Fruit fly (Drosophila melanogaster): ENCODE data around the gene PIG-H.
A peak's percentile ranks its signal among the peaks of the same experiment; 100 is the strongest.

PIG-H gene

DNA sequence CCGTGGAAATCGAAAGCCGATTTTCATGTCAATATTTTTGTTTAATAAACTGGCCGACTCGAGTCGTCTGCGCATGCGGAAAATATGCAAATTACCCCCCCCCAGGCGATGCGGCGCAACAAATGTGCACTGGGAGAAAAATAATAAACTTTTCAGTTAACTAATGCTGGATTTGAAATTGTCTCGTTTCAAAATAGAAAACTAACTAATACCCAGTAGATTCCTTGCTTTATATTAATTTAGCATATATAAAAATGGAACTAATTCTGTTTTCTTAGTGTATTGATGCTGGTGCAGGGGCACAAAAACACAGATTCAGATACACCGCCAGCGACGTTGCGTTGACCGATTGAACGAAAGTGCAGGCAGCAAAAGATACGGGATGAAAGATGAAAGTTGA lies 38.3 kb downstream of the PIG-H start:
- no peak for TF ChIP-seq Doc2 (GFP tag; IDR thresholded peaks at IDR 0.05)
- 0 out of 2 replicates have a peak, but pooled peaks have one; percentile 48 for TF ChIP-seq sim (GFP tag; IDR thresholded peaks at IDR 0.05)
- no peak for TF ChIP-seq CG33213 (GFP tag; optimal IDR thresholded peaks at IDR 0.05)
- no peak for TF ChIP-seq inv (GFP tag; IDR thresholded peaks at IDR 0.05; ENCODE audit: partially characterized antibody)
- no peak for TF ChIP-seq Nf-YC (tag; optimal IDR thresholded peaks at IDR 0.05)
- TF ChIP-seq da (GFP tag; optimal IDR thresholded peaks at IDR 0.05) = no peak
- peak; percentile 5 for TF ChIP-seq tap (tag; optimal IDR thresholded peaks at IDR 0.05)
- no peak for TF ChIP-seq lbe (GFP tag; optimal IDR thresholded peaks at IDR 0.05)
- TF ChIP-seq CG12104 (GFP tag; optimal IDR thresholded peaks at IDR 0.05) = no peak
- TF ChIP-seq CG13296 (GFP tag; optimal IDR thresholded peaks at IDR 0.05) = no peak
- no peak for TF ChIP-seq caup (GFP tag; optimal IDR thresholded peaks at IDR 0.05; ENCODE audit: severe bottlenecking)
- TF ChIP-seq Hr51 (GFP tag; optimal IDR thresholded peaks at IDR 0.05) = no peak
- peak; percentile 41; the same call in 1 of the 2 replicates for TF ChIP-seq CG31441 (GFP tag; IDR thresholded peaks at IDR 0.05)
- no peak for TF ChIP-seq Bdp1 (GFP tag; optimal IDR thresholded peaks at IDR 0.05)
- TF ChIP-seq ATbp (GFP tag; optimal IDR thresholded peaks at IDR 0.05) = peak; percentile 13
- no peak for TF ChIP-seq Fer1 (GFP tag; optimal IDR thresholded peaks at IDR 0.05)
- TF ChIP-seq chn (GFP tag; optimal IDR thresholded peaks at IDR 0.05) = no peak
- TF ChIP-seq cato (GFP tag; optimal IDR thresholded peaks at IDR 0.05; ENCODE audit: borderline replicate concordance) = no peak
- TF ChIP-seq CG15514 (GFP tag; optimal IDR thresholded peaks at IDR 0.05) = no peak
- TF ChIP-seq E2f2 (GFP tag; IDR thresholded peaks at IDR 0.05) = no peak
- no peak for TF ChIP-seq HLHmδ (GFP tag; optimal IDR thresholded peaks at IDR 0.05)
- no peak for TF ChIP-seq CG6791 (GFP tag; IDR thresholded peaks at IDR 0.05; ENCODE audit: partially characterized antibody)
- TF ChIP-seq CG15011 (GFP tag; optimal IDR thresholded peaks at IDR 0.05) = no peak
- TF ChIP-seq CG14860 (GFP tag; IDR thresholded peaks at IDR 0.05; ENCODE audit: partially characterized antibody) = no peak
- no peak for TF ChIP-seq CG10209 (GFP tag; optimal IDR thresholded peaks at IDR 0.05)
- no peak for TF ChIP-seq ham (GFP tag; IDR thresholded peaks at IDR 0.05)
- no peak for TF ChIP-seq gcm2 (GFP tag; optimal IDR thresholded peaks at IDR 0.05)
- TF ChIP-seq CG8944 (GFP tag; optimal IDR thresholded peaks at IDR 0.05) = no peak
- no peak for TF ChIP-seq CG30431 (GFP tag; optimal IDR thresholded peaks at IDR 0.05)
- TF ChIP-seq CG10321 (GFP tag; IDR thresholded peaks at IDR 0.05) = no peak
- TF ChIP-seq crp (GFP tag; optimal IDR thresholded peaks at IDR 0.05) = no peak
- TF ChIP-seq tx (GFP tag; optimal IDR thresholded peaks at IDR 0.05) = no peak
- no peak for TF ChIP-seq luna (GFP tag; optimal IDR thresholded peaks at IDR 0.05)
- peak; percentile 41 for TF ChIP-seq dmrt99B (tag; optimal IDR thresholded peaks at IDR 0.05)
- no peak for TF ChIP-seq croc (GFP tag; conservative IDR thresholded peaks at IDR 0.05)
- TF ChIP-seq peb (GFP tag; IDR thresholded peaks at IDR 0.05) = no peak
- TF ChIP-seq btn (GFP tag; optimal IDR thresholded peaks at IDR 0.05) = no peak
- TF ChIP-seq scrt (GFP tag; optimal IDR thresholded peaks at IDR 0.05) = no peak
- TF ChIP-seq Jarid2 (GFP tag; optimal IDR thresholded peaks at IDR 0.05) = no peak
- no peak for TF ChIP-seq sqz (GFP tag; optimal IDR thresholded peaks at IDR 0.05)
- TF ChIP-seq Bteb2 (GFP tag; optimal IDR thresholded peaks at IDR 0.05) = no peak
- TF ChIP-seq vvl (GFP tag; IDR thresholded peaks at IDR 0.05) = no peak; the same call in 1 of the 2 replicates
- TF ChIP-seq CG12155 (GFP tag; optimal IDR thresholded peaks at IDR 0.05) = no peak
- peak; percentile 4 for TF ChIP-seq nmo (GFP tag; optimal IDR thresholded peaks at IDR 0.05)
- peak; percentile 27 for TF ChIP-seq CG8388 (GFP tag; optimal IDR thresholded peaks at IDR 0.05)
- TF ChIP-seq Neu2 (GFP tag; optimal IDR thresholded peaks at IDR 0.05; ENCODE audit: borderline replicate concordance) = no peak
- no peak for TF ChIP-seq Hmr (GFP tag; optimal IDR thresholded peaks at IDR 0.05)
- no peak for TF ChIP-seq Trl (optimal IDR thresholded peaks at IDR 0.05)
- no peak for TF ChIP-seq Trl (GFP tag; optimal IDR thresholded peaks at IDR 0.05)
- no peak for TF ChIP-seq odd (GFP tag; optimal IDR thresholded peaks at IDR 0.05)
- no peak for TF ChIP-seq jigr1 (GFP tag; IDR thresholded peaks at IDR 0.05)

Measured in whole organism, embryonic.